Fruit fly (Drosophila melanogaster) Kc167 (cell line): Measurements from ENCODE around the gene ATPsynB.

ENCODE experiments used
- Myc ChIP-seq: fragments of >200 bp; optimal IDR thresholded peaks from 2 replicates; lab custom pipeline; 2017; ENCODE audit warnings: missing external identifiers
- Sin3A ChIP-seq: fragments of >200 bp; optimal IDR thresholded peaks from 2 replicates; lab custom pipeline; 2018; ENCODE audit warnings: missing external identifiers
- h ChIP-seq: fragments of >200 bp; optimal IDR thresholded peaks from 3 replicates; lab custom pipeline; 2018; ENCODE audit warnings: missing external identifiers
- insv ChIP-seq: fragments of >200 bp; optimal IDR thresholded peaks from 3 replicates; lab custom pipeline; 2018; ENCODE audit warnings: missing external identifiers
- psq ChIP-seq: fragments of >200 bp; optimal IDR thresholded peaks from 2 replicates; lab custom pipeline; 2017; ENCODE audit warnings: missing external identifiers
- ttk ChIP-seq: sonication (Bioruptor generic); optimal IDR thresholded peaks from 2 replicates; lab custom pipeline; 2017; ENCODE audit warnings: missing external identifiers

Gene ATPsynB

dm6 chr3L:9729795-9730421 is at the start of gene ATPsynB:
Gene ATPsynB (plus strand): TSS chr3L:9729999.
- no peak for TF ChIP-seq Myc (lab: Kevin White, UChicago)
- TF ChIP-seq h (lab: Kevin White, UChicago): no peak
- no peak for TF ChIP-seq Sin3A
- no peak for TF ChIP-seq psq (lab: Kevin White, UChicago)
- no peak for TF ChIP-seq ttk (lab: Kevin White, UChicago)
- no peak for TF ChIP-seq insv (lab: Kevin White, UChicago)

- no peak for TF ChIP-seq Myc (lab: Kevin White, UChicago)
- no peak for TF ChIP-seq h (lab: Kevin White, UChicago)
- TF ChIP-seq Sin3A: no peak
- no peak for TF ChIP-seq insv (lab: Kevin White, UChicago)
- no peak for TF ChIP-seq ttk (lab: Kevin White, UChicago)
- TF ChIP-seq psq (lab: Kevin White, UChicago): no peak
Measured at dm6 chr3L:9680968-9681367, 48.8 kb upstream of the ATPsynB start, which contains the start of gene alphaTub67C. Gene alphaTub67C (plus strand): TSS chr3L:9681268.

dm6 chr3L:9684871-9685270 is 44.9 kb upstream of the ATPsynB start, which contains the start of gene CG16719:
Gene CG16719 (plus strand): TSS chr3L:9685171.
- TF ChIP-seq Sin3A (no peak), h (lab: Kevin White, UChicago) (no peak), ttk (lab: Kevin White, UChicago) (no peak), psq (lab: Kevin White, UChicago) (no peak), insv (lab: Kevin White, UChicago) (no peak), Myc (lab: Kevin White, UChicago) (no peak)

dm6 chr3L:9687536-9687935 is 42.3 kb upstream of the ATPsynB start:
- TF ChIP-seq ttk (lab: Kevin White, UChicago): no peak
- no peak for TF ChIP-seq psq (lab: Kevin White, UChicago)
- TF ChIP-seq h (lab: Kevin White, UChicago): no peak
- TF ChIP-seq Sin3A: no peak
- TF ChIP-seq insv (lab: Kevin White, UChicago): no peak
- no peak for TF ChIP-seq Myc (lab: Kevin White, UChicago)

dm6 chr3L:9688674-9689073 is 41.1 kb upstream of the ATPsynB start:
- no peak for TF ChIP-seq Sin3A
- no peak for TF ChIP-seq Myc (lab: Kevin White, UChicago)
- TF ChIP-seq ttk (lab: Kevin White, UChicago): no peak
- no peak for TF ChIP-seq insv (lab: Kevin White, UChicago)
- no peak for TF ChIP-seq h (lab: Kevin White, UChicago)
- no peak for TF ChIP-seq psq (lab: Kevin White, UChicago)

- TF ChIP-seq Sin3A (no peak), ttk (lab: Kevin White, UChicago) (no peak), psq (lab: Kevin White, UChicago) (no peak), Myc (lab: Kevin White, UChicago) (no peak), insv (lab: Kevin White, UChicago) (no peak), h (lab: Kevin White, UChicago) (no peak)
Measured at dm6 chr3L:9689809-9690208, 40.0 kb upstream of the ATPsynB start.

- TF ChIP-seq ttk (lab: Kevin White, UChicago) (no peak), h (lab: Kevin White, UChicago) (no peak), insv (lab: Kevin White, UChicago) (no peak), Sin3A (no peak), psq (lab: Kevin White, UChicago) (no peak), Myc (lab: Kevin White, UChicago) (no peak)
Measured at dm6 chr3L:9690798-9691475, 38.9 kb upstream of the ATPsynB start.

dm6 chr3L:9691476-9691826 is 38.3 kb upstream of the ATPsynB start:
- no peak for TF ChIP-seq Sin3A

dm6 chr3L:9692234-9692891 is 37.4 kb upstream of the ATPsynB start:
- TF ChIP-seq psq (lab: Kevin White, UChicago) (no peak), Myc (lab: Kevin White, UChicago) (no peak), ttk (lab: Kevin White, UChicago) (no peak), insv (lab: Kevin White, UChicago) (no peak), Sin3A (no peak), h (lab: Kevin White, UChicago) (no peak)

dm6 chr3L:9692892-9693551 is 36.8 kb upstream of the ATPsynB start:
- TF ChIP-seq psq (lab: Kevin White, UChicago) (no peak), ttk (lab: Kevin White, UChicago) (no peak), Sin3A (no peak), h (lab: Kevin White, UChicago) (no peak), Myc (lab: Kevin White, UChicago) (no peak), insv (lab: Kevin White, UChicago) (no peak)

dm6 chr3L:9693552-9694133 is 36.2 kb upstream of the ATPsynB start:
- TF ChIP-seq insv (lab: Kevin White, UChicago): no peak
- no peak for TF ChIP-seq psq (lab: Kevin White, UChicago)
- no peak for TF ChIP-seq ttk (lab: Kevin White, UChicago)
- no peak for TF ChIP-seq h (lab: Kevin White, UChicago)
